Fruit fly (Drosophila melanogaster) whole organism, adult: Measurements from ENCODE around the gene CG14270.

Experiments used
- CG12768 ChIP-seq: fragments of 200-800 bp; sonication (Bioruptor generic); optimal IDR thresholded peaks from 2 replicates; lab custom pipeline; 2017; ENCODE audit warnings: missing biosample characterization, missing genetic modification characterization, mild to moderate bottlenecking, moderate library complexity, missing genetic modification reagents
- CG14711 ChIP-seq: fragments of 200-800 bp; sonication (Bioruptor generic); optimal IDR thresholded peaks from 2 replicates; lab custom pipeline; 2018; ENCODE audit warnings: missing biosample characterization, mild to moderate bottlenecking, missing genetic modification characterization, moderate library complexity
- CG1620 ChIP-seq: fragments of 200-800 bp; sonication (Bioruptor generic); optimal IDR thresholded peaks from 2 replicates; lab custom pipeline; 2016; ENCODE audit warnings: missing biosample characterization, missing genetic modification characterization
- CG33017 ChIP-seq: fragments of 200-800 bp; sonication (Bioruptor generic); optimal IDR thresholded peaks from 2 replicates; lab custom pipeline; 2018; ENCODE audit warnings: missing biosample characterization, mild to moderate bottlenecking, missing genetic modification characterization, moderate library complexity
- CG5204 ChIP-seq: fragments of 200-800 bp; sonication (Bioruptor generic); optimal IDR thresholded peaks from 2 replicates; lab custom pipeline; 2016; ENCODE audit warnings: missing biosample characterization, missing genetic modification characterization
- CG7045 ChIP-seq: fragments of 200-800 bp; sonication (Bioruptor generic); optimal IDR thresholded peaks from 2 replicates; lab custom pipeline; 2017; ENCODE audit warnings: missing biosample characterization, mild to moderate bottlenecking, missing genetic modification characterization
- CG7101 ChIP-seq: fragments of 200-800 bp; sonication (Bioruptor generic); optimal IDR thresholded peaks from 2 replicates; lab custom pipeline; 2018; ENCODE audit warnings: missing biosample characterization, mild to moderate bottlenecking, missing genetic modification characterization, moderate library complexity
- Clk ChIP-seq: fragments of 200-800 bp; sonication (Bioruptor generic); optimal IDR thresholded peaks from 2 replicates; lab custom pipeline; 2017; ENCODE audit warnings: missing biosample characterization, missing genetic modification characterization
- Hr96 ChIP-seq: fragments of 200-800 bp; sonication (Bioruptor generic); optimal IDR thresholded peaks from 2 replicates; lab custom pipeline; 2016; ENCODE audit warnings: missing biosample characterization, missing genetic modification characterization
- Mnt ChIP-seq: fragments of 200-800 bp; sonication (Bioruptor generic); optimal IDR thresholded peaks from 2 replicates; lab custom pipeline; 2016; ENCODE audit warnings: missing biosample characterization, mild to moderate bottlenecking, missing genetic modification characterization
- bab1 ChIP-seq: fragments of 200-800 bp; sonication (Bioruptor generic); optimal IDR thresholded peaks from 3 replicates; lab custom pipeline; 2019; ENCODE audit warnings: missing biosample characterization, mild to moderate bottlenecking, missing genetic modification characterization, moderate library complexity
- cic ChIP-seq: fragments of 200-800 bp; sonication (Bioruptor generic); optimal IDR thresholded peaks from 2 replicates; lab custom pipeline; 2017; ENCODE audit warnings: missing biosample characterization, mild to moderate bottlenecking, missing genetic modification characterization, moderate library complexity
- cnc ChIP-seq, 2 experiments: fragments of >200 bp; optimal IDR thresholded peaks; 2 replicates each; lab custom pipeline; 2017
- kay ChIP-seq: fragments of 200-800 bp; sonication (Bioruptor generic); peaks from one replicate; lab custom pipeline; 2016; ENCODE audit warnings: missing biosample characterization, missing genetic modification characterization, borderline replicate concordance
- ovo ChIP-seq: fragments of 200-800 bp; sonication (Bioruptor generic); optimal IDR thresholded peaks from 2 replicates; lab custom pipeline; 2016; ENCODE audit warnings: missing biosample characterization, missing genetic modification characterization
- pad ChIP-seq: fragments of 200-800 bp; sonication (Bioruptor generic); optimal IDR thresholded peaks from 3 replicates; lab custom pipeline; 2017; ENCODE audit warnings: missing biosample characterization, missing genetic modification characterization, mild to moderate bottlenecking, moderate library complexity, missing genetic modification reagents
- tj ChIP-seq: fragments of 200-800 bp; sonication (Bioruptor generic); optimal IDR thresholded peaks from 3 replicates; lab custom pipeline; 2017; ENCODE audit warnings: missing biosample characterization, mild to moderate bottlenecking, missing genetic modification characterization, moderate library complexity
- toe ChIP-seq: fragments of 200-800 bp; sonication (Bioruptor generic); optimal IDR thresholded peaks from 2 replicates; lab custom pipeline; 2016; ENCODE audit warnings: missing biosample characterization, missing genetic modification characterization

The CG14270 gene

DNA sequence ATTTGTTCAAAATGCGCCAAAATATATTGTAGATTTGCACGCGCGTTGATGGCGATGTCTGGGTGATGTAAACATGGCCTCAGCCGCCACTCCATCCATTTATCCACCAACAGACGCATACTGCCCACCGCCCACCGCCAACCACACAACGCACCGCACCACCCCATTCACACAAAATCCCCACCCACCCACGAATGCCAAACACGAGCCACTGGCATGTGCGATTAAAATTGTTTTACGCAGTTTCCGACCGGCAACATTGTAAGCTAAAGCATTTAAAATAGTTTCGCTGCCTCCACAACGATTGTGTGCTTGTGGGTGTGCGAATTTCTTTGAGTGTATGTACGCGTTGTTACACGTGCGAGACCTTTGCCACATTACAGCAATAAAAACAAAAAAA lies 44.7 kb downstream of the CG14270 start:
- TF ChIP-seq CG5204 (no peak), Mnt (GFP tag; lab: Kevin White, UChicago) (peak; percentile 71)

DNA sequence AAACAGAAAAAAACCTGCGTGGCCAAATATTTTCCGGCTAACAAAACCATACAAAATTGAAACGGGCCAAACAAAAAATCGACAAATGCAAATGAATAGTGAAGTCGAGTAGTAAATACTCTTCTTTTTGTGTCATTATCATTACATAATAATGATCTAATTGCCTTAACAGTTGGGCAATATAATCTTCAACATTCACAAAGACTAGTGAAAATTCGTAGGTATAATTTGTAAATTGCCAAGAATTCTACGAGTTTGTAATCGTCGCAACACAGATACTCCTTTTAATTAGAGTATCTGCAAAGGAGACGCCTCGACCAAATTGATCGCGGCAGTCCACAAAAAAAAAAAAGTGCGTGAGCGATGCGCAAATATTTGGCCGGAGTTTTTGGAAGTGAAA lies 47.7 kb downstream of the CG14270 start:
- no peak for TF ChIP-seq Clk
- TF ChIP-seq CG7045 (GFP tag; lab: Kevin White, UChicago), result no peak
- TF ChIP-seq ovo (GFP tag; lab: Kevin White, UChicago), result no peak
- TF ChIP-seq CG33017 (tag; lab: Kevin White, UChicago), result no peak
- no peak for TF ChIP-seq cic (GFP tag; lab: Kevin White, UChicago)
- TF ChIP-seq kay (GFP tag; lab: Kevin White, UChicago), result no peak
- TF ChIP-seq Mnt (GFP tag; lab: Kevin White, UChicago), result no peak

DNA sequence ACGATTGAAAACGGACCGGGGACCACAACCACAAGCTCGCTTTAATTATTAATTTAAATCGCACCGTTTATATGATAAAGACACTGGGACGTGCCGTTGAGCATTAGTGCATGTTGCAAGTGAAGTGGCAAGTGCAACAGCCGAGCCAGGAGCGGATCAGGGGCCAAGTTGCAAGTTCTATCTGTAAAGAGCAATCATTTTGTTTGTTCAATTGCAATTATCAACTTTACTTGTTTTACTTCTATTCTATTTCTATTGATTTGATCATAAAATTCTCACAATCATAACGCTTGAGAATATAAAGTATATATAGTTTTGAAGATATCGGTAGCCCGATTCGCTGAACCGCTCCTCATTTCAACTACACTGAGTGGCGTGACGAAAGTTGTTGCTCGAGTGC lies 49.0 kb downstream of the CG14270 start:
- TF ChIP-seq CG7045 (GFP tag; lab: Kevin White, UChicago), result no peak
- no peak for TF ChIP-seq CG14711 (tag; lab: Kevin White, UChicago)
- no peak for TF ChIP-seq CG1620 (GFP tag; lab: Kevin White, UChicago)
- TF ChIP-seq CG5204, result no peak
- no peak for TF ChIP-seq Hr96 (GFP tag; lab: Kevin White, UChicago)
- TF ChIP-seq bab1 (GFP tag; lab: Kevin White, UChicago), result no peak
- no peak for TF ChIP-seq CG12768 (GFP tag; lab: Kevin White, UChicago)
- TF ChIP-seq cnc (optimal IDR thresholded peaks at IDR 0.05; lab: Kevin White, UChicago), result no peak
- no peak for TF ChIP-seq tj (GFP tag; lab: Kevin White, UChicago)
- TF ChIP-seq ovo (GFP tag; lab: Kevin White, UChicago), result no peak
- no peak for TF ChIP-seq cic (GFP tag; lab: Kevin White, UChicago)
- TF ChIP-seq CG7101 (tag; lab: Kevin White, UChicago), result no peak
- TF ChIP-seq kay (GFP tag; lab: Kevin White, UChicago), result no peak
- no peak for TF ChIP-seq Clk
- no peak for TF ChIP-seq toe
- no peak for TF ChIP-seq Mnt (GFP tag; lab: Kevin White, UChicago)
- no peak for TF ChIP-seq CG33017 (tag; lab: Kevin White, UChicago)

DNA sequence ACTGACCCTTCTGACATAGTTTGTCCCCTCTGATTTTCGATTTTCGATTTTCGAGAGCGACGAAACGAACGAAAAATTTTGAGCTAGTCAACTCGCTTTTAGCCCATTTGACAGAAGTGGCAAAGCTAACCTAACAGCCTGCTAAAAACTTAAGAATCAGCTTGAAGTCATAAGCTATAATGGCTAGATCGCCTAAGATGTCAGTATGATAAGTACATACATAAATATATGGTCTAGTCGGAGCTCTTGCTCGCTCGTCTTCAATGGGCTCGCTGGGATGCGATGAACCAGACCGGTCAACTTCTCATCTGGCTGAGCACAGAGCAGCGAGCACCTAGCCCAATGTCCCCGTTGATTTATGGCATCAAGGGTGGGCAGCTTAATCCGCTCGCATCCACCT lies 49.5 kb downstream of the CG14270 start, which contains the start of gene CG14269:
CG14269 (minus strand) TSS at position 101 of the 400 bp plus-strand sequence.
- no peak for TF ChIP-seq CG7045 (GFP tag; lab: Kevin White, UChicago)
- no peak for TF ChIP-seq pad
- no peak for TF ChIP-seq CG33017 (tag; lab: Kevin White, UChicago)
- TF ChIP-seq CG7101 (tag; lab: Kevin White, UChicago), result no peak
